Worm (Caenorhabditis elegans) whole organism, L1 larva: ENCODE data around the gene F55A4.13.

Experiments used
- C04F5.9 ChIP-seq: sonication (generic microtip); optimal IDR thresholded peaks from 2 replicates; lab custom pipeline; 2016; ENCODE audit warnings: missing genetic modification characterization, missing compliant biosample characterization
- C34B4.2 ChIP-seq: sonication (generic microtip); optimal IDR thresholded peaks from 2 replicates; lab custom pipeline; 2017; ENCODE audit warnings: mild to moderate bottlenecking, missing genetic modification characterization, missing compliant biosample characterization
- blmp-1 ChIP-seq: fragments of 150-350 bp; optimal IDR thresholded peaks from 2 replicates; lab custom pipeline; 2014; ENCODE audit warnings: missing biosample characterization, missing genetic modification characterization
- ceh-8 ChIP-seq: fragments of 200-800 bp; sonication (Bioruptor generic); optimal IDR thresholded peaks from 2 replicates; lab custom pipeline; 2018; ENCODE audit warnings: mild to moderate bottlenecking, missing genetic modification characterization, moderate library complexity, missing compliant biosample characterization
- ceh-82 ChIP-seq, 3 experiments: fragments of 150-350 bp in 1 of 3; sonication (generic microtip) in 2 of 3; optimal IDR thresholded peaks; 2 replicates each; lab custom pipeline; 2014 to 2017; ENCODE audit warnings: missing biosample characterization in 3 of 3, missing genetic modification characterization in 3 of 3
- ceh-88 ChIP-seq: fragments of 200-800 bp; sonication (Bioruptor generic); IDR thresholded peaks from 2 replicates; pipeline ENCODE4 v1.3.6; 2022; ENCODE audit warnings: missing genetic modification characterization, missing compliant biosample characterization
- ceh-90 ChIP-seq: sonication (generic microtip); optimal IDR thresholded peaks from 2 replicates; lab custom pipeline; 2016; ENCODE audit warnings: missing genetic modification characterization, missing compliant biosample characterization
- dpl-1 ChIP-seq, 3 experiments: fragments of 150-350 bp in 2 of 3; sonication (generic microtip) in 1 of 3; optimal IDR thresholded peaks; 2 replicates each; lab custom pipeline; 2014 to 2017; ENCODE audit warnings: missing biosample characterization in 3 of 3, missing genetic modification characterization in 3 of 3, missing genetic modification reagents in 3 of 3
- efl-1 ChIP-seq, 4 experiments: fragments of 150-350 bp; optimal IDR thresholded peaks in 3 of 4; peaks in 1 of 4; 1 replicate in 1 of 4; 2 replicates in 3 of 4; lab custom pipeline; 2014; ENCODE audit warnings: missing biosample characterization in 2 of 4, missing genetic modification characterization in 2 of 4, missing genetic modification reagents in 2 of 4
- efl-3 ChIP-seq: fragments of 200-800 bp; sonication (Bioruptor generic); optimal IDR thresholded peaks from 2 replicates; lab custom pipeline; 2018; ENCODE audit warnings: mild to moderate bottlenecking, missing genetic modification characterization, missing compliant biosample characterization
- egl-13 ChIP-seq: sonication (generic microtip); optimal IDR thresholded peaks from 2 replicates; lab custom pipeline; 2016; ENCODE audit warnings: missing genotype, missing genetic modification reagents, missing genetic modification characterization, missing compliant biosample characterization
- egl-27 ChIP-seq, 2 experiments: fragments of 150-350 bp in 1 of 2; sonication (generic microtip); optimal IDR thresholded peaks; 3 replicates each; lab custom pipeline; 2017 to 2018; ENCODE audit warnings: missing biosample characterization in 2 of 2, missing genetic modification characterization in 2 of 2, missing genetic modification reagents in 2 of 2
- elt-2 ChIP-seq: sonication (generic microtip); optimal IDR thresholded peaks from 2 replicates; lab custom pipeline; 2016; ENCODE audit warnings: missing genetic modification characterization, mild to moderate bottlenecking, inconsistent platforms, missing compliant biosample characterization, missing genetic modification reagents
- elt-3 ChIP-seq, 6 experiments: fragments of 150-350 bp in 1 of 6; sonication (generic microtip); optimal IDR thresholded peaks; 2 replicates each; lab custom pipeline; 2017 to 2018; ENCODE audit warnings: missing biosample characterization in 6 of 6, missing genetic modification characterization in 6 of 6, inconsistent platforms in 1 of 6
- grh-1 ChIP-seq: fragments of 200-800 bp; sonication (Bioruptor generic); IDR thresholded peaks from 2 replicates; pipeline ENCODE4 v1.3.6; 2022; ENCODE audit warnings: missing genetic modification reagents, missing genetic modification characterization, missing compliant biosample characterization
- hlh-4 ChIP-seq: sonication (generic microtip); optimal IDR thresholded peaks from 2 replicates; lab custom pipeline; 2016; ENCODE audit warnings: mild to moderate bottlenecking, missing genetic modification characterization, missing compliant biosample characterization
- irx-1 ChIP-seq: sonication (generic microtip); optimal IDR thresholded peaks from 2 replicates; lab custom pipeline; 2016; ENCODE audit warnings: missing genetic modification characterization, missing compliant biosample characterization
- jun-1 ChIP-seq: fragments of 150-350 bp; optimal IDR thresholded peaks from 2 replicates; lab custom pipeline; 2014; ENCODE audit warnings: missing biosample characterization, missing genetic modification reagents, missing genetic modification characterization
- lin-14 ChIP-seq: fragments of 200-800 bp; sonication (Bioruptor generic); optimal IDR thresholded peaks from 2 replicates; lab custom pipeline; 2018; ENCODE audit warnings: mild to moderate bottlenecking, missing genetic modification characterization, moderate library complexity, missing compliant biosample characterization
- lin-35 ChIP-seq, 2 experiments: fragments of 150-350 bp; optimal IDR thresholded peaks; 2 replicates each; lab custom pipeline; 2014; ENCODE audit warnings: missing biosample characterization in 2 of 2, missing genetic modification characterization in 2 of 2, missing genetic modification reagents in 2 of 2
- lsy-2 ChIP-seq, 2 experiments: fragments of 150-350 bp; optimal IDR thresholded peaks; 2 replicates each; lab custom pipeline; 2014; ENCODE audit warnings: missing biosample characterization in 2 of 2, missing genetic modification characterization in 2 of 2
- mab-9 ChIP-seq: fragments of 200-800 bp; sonication (Bioruptor generic); IDR thresholded peaks from 2 replicates; pipeline ENCODE4 v1.3.6; 2022; ENCODE audit warnings: missing genetic modification reagents, missing genetic modification characterization, missing compliant biosample characterization
- mdl-1 ChIP-seq, 2 experiments: fragments of 150-350 bp; optimal IDR thresholded peaks; 2 replicates each; lab custom pipeline; 2014 to 2017; ENCODE audit warnings: missing biosample characterization in 2 of 2, missing genetic modification characterization in 2 of 2, inconsistent platforms in 1 of 2
- nhr-12 ChIP-seq: sonication (generic microtip); optimal IDR thresholded peaks from 2 replicates; lab custom pipeline; 2017; ENCODE audit warnings: missing biosample characterization, missing genetic modification characterization
- nhr-19 ChIP-seq: fragments of 200-800 bp; sonication (Bioruptor generic); conservative IDR thresholded peaks from 2 replicates; pipeline ENCODE4 v1.3.6; 2022; ENCODE audit warnings: missing genetic modification characterization, missing compliant biosample characterization
- nhr-20 ChIP-seq: sonication (generic microtip); optimal IDR thresholded peaks from 2 replicates; lab custom pipeline; 2016; ENCODE audit warnings: mild to moderate bottlenecking, missing genetic modification characterization, missing compliant biosample characterization
- nhr-47 ChIP-seq: sonication (generic microtip); optimal IDR thresholded peaks from 2 replicates; lab custom pipeline; 2016; ENCODE audit warnings: mild to moderate bottlenecking, missing genetic modification characterization, moderate library complexity, missing compliant biosample characterization
- nhr-71 ChIP-seq: sonication (generic microtip); optimal IDR thresholded peaks from 2 replicates; lab custom pipeline; 2016; ENCODE audit warnings: mild to moderate bottlenecking, missing genetic modification characterization, moderate library complexity, missing compliant biosample characterization
- nhr-84 ChIP-seq: sonication (generic microtip); optimal IDR thresholded peaks from 2 replicates; lab custom pipeline; 2017; ENCODE audit warnings: missing biosample characterization, missing genetic modification characterization
- nhr-85 ChIP-seq: sonication (generic microtip); peaks from one replicate; lab custom pipeline; 2016; ENCODE audit warnings: missing genetic modification characterization, inconsistent platforms, missing compliant biosample characterization
- nhr-90 ChIP-seq: sonication (generic microtip); optimal IDR thresholded peaks from 2 replicates; lab custom pipeline; 2016; ENCODE audit warnings: mild to moderate bottlenecking, missing genetic modification characterization, missing compliant biosample characterization; ENCODE audit not compliant: poor library complexity
- pqm-1 ChIP-seq: sonication (generic microtip); optimal IDR thresholded peaks from 3 replicates; lab custom pipeline; 2017; ENCODE audit warnings: missing biosample characterization, missing genetic modification characterization
- rnt-1 ChIP-seq: sonication (generic microtip); optimal IDR thresholded peaks from 2 replicates; lab custom pipeline; 2016; ENCODE audit warnings: mild to moderate bottlenecking, missing genetic modification characterization, moderate library complexity, missing compliant biosample characterization
- skn-1 ChIP-seq: fragments of 150-350 bp; optimal IDR thresholded peaks from 2 replicates; lab custom pipeline; 2014; ENCODE audit warnings: missing biosample characterization, missing genetic modification characterization
- snu-23 ChIP-seq: sonication (generic microtip); optimal IDR thresholded peaks from 2 replicates; lab custom pipeline; 2016; ENCODE audit warnings: missing genetic modification characterization, missing compliant biosample characterization
- sox-4 ChIP-seq: sonication (generic microtip); optimal IDR thresholded peaks from 2 replicates; lab custom pipeline; 2016; ENCODE audit warnings: missing genetic modification characterization, missing compliant biosample characterization
- sptf-1 ChIP-seq: fragments of 150-350 bp; optimal IDR thresholded peaks from 2 replicates; lab custom pipeline; 2014; ENCODE audit warnings: missing biosample characterization, missing genetic modification characterization
- tbx-2 ChIP-seq: sonication (generic microtip); optimal IDR thresholded peaks from 2 replicates; lab custom pipeline; 2016; ENCODE audit warnings: missing genetic modification characterization, missing compliant biosample characterization
- unc-130 ChIP-seq: fragments of 150-350 bp; optimal IDR thresholded peaks from 2 replicates; lab custom pipeline; 2017; ENCODE audit warnings: missing biosample characterization, missing genetic modification characterization, inconsistent platforms
- unc-30 ChIP-seq: sonication (generic microtip); optimal IDR thresholded peaks from 2 replicates; lab custom pipeline; 2017; ENCODE audit warnings: missing biosample characterization, missing genetic modification characterization
- unc-62 ChIP-seq: fragments of 150-350 bp; optimal IDR thresholded peaks from 2 replicates; lab custom pipeline; 2014; ENCODE audit warnings: missing biosample characterization, missing genetic modification reagents, missing genetic modification characterization
- zag-1 ChIP-seq: fragments of 150-350 bp; optimal IDR thresholded peaks from 2 replicates; lab custom pipeline; 2014; ENCODE audit warnings: missing biosample characterization, missing genetic modification characterization

Gene F55A4.13

DNA sequence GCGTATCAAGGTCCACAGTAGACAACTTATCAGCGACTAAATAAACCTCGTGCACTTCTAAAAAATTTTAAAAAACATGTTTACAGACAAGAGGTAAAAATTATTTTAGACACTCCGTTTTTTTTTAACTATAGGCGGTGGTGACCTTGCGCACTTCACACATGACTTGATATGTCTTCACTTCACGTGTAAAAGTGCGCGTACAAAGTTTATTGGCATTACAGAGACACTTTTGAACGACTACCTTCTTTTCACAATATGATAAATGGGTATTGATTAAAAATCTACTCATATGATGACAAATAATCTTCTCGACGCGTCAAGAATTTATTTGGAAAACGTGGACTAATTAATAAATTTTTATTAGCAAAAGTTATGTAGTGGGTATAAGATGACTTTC is 9.4 kb upstream of the F55A4.13 start:
- no peak for TF ChIP-seq unc-62
- no peak for TF ChIP-seq mab-9 (GFP tag; lab: Robert Waterston, UW)
- no peak for TF ChIP-seq ceh-90 (tag; lab: Kevin White, UChicago)
- TF ChIP-seq nhr-90 (tag; lab: Kevin White, UChicago) = peak; percentile 26
- TF ChIP-seq sptf-1 (tag; lab: Kevin White, UChicago) = no peak
- peak; percentile 38 for TF ChIP-seq tbx-2 (tag; lab: Kevin White, UChicago)
- TF ChIP-seq ceh-88 (GFP tag; lab: Robert Waterston, UW) = no peak
- peak in 1 of 2 experiments; percentile 66 for TF ChIP-seq lin-35 (GFP tag; optimal IDR thresholded peaks at IDR 0.05; lab: Kevin White, UChicago)
- TF ChIP-seq rnt-1 (tag; lab: Kevin White, UChicago) = no peak
- no peak for TF ChIP-seq elt-2 (tag; lab: Kevin White, UChicago)
- no peak for TF ChIP-seq jun-1 (tag; lab: Kevin White, UChicago)
- no peak for TF ChIP-seq pqm-1
- no peak for TF ChIP-seq irx-1 (tag; lab: Kevin White, UChicago)
- no peak for TF ChIP-seq C34B4.2 (tag; lab: Kevin White, UChicago)
- no peak for TF ChIP-seq C04F5.9 (tag; lab: Kevin White, UChicago)
- TF ChIP-seq grh-1 (GFP tag; lab: Robert Waterston, UW) = peak; percentile 12; the same call in 1 of the 2 replicates
- peak; percentile 70 for TF ChIP-seq nhr-20 (tag; lab: Kevin White, UChicago)
- TF ChIP-seq nhr-19 (GFP tag; lab: Robert Waterston, UW) = peak; percentile 60
- TF ChIP-seq egl-27 (tag; optimal IDR thresholded peaks at IDR 0.05; lab: Kevin White, UChicago) = no peak
- TF ChIP-seq nhr-12 (tag; lab: Kevin White, UChicago) = no peak
- no peak for TF ChIP-seq nhr-84 (tag; lab: Kevin White, UChicago)
- TF ChIP-seq unc-130 = peak; percentile 53
- TF ChIP-seq ceh-82 (tag; optimal IDR thresholded peaks at IDR 0.05; lab: Kevin White, UChicago) = no peak
- no peak for TF ChIP-seq egl-13 (tag; lab: Kevin White, UChicago)
- TF ChIP-seq lsy-2 (tag; optimal IDR thresholded peaks at IDR 0.05; lab: Kevin White, UChicago) = no peak
- peak; percentile 74 for TF ChIP-seq nhr-71
- peak; percentile 32 for TF ChIP-seq nhr-47 (tag; lab: Kevin White, UChicago)
- no peak for TF ChIP-seq efl-1 (optimal IDR thresholded peaks at IDR 0.05; lab: Kevin White, UChicago)
- TF ChIP-seq efl-1 (GFP tag; optimal IDR thresholded peaks at IDR 0.05 in 1 of 2; lab: Kevin White, UChicago) = no peak
- no peak for TF ChIP-seq hlh-4
- no peak for TF ChIP-seq ceh-8 (GFP tag; lab: Kevin White, UChicago)
- peak in 1 of 2 experiments; percentile 62 for TF ChIP-seq mdl-1 (tag; optimal IDR thresholded peaks at IDR 0.05; lab: Kevin White, UChicago)
- TF ChIP-seq sox-4 (tag; lab: Kevin White, UChicago) = no peak
- no peak for TF ChIP-seq unc-30 (tag; lab: Kevin White, UChicago)
- TF ChIP-seq skn-1 = peak; percentile 83
- no peak for TF ChIP-seq efl-3 (GFP tag; lab: Kevin White, UChicago)
- TF ChIP-seq snu-23 (GFP tag; lab: Kevin White, UChicago) = peak; percentile 57
- TF ChIP-seq dpl-1 (GFP tag; optimal IDR thresholded peaks at IDR 0.05; lab: Kevin White, UChicago) = no peak
- TF ChIP-seq lin-14 (GFP tag; lab: Kevin White, UChicago) = peak; percentile 71
- TF ChIP-seq blmp-1 (tag; lab: Kevin White, UChicago) = peak; percentile 40
- peak; percentile 87 for TF ChIP-seq nhr-85 (tag; lab: Kevin White, UChicago)
- peak in 2 of 6 experiments; percentile 45 to 71 for TF ChIP-seq elt-3 (tag; optimal IDR thresholded peaks at IDR 0.05; lab: Kevin White, UChicago)
- TF ChIP-seq zag-1 (tag; lab: Kevin White, UChicago) = no peak

- TF ChIP-seq grh-1 (GFP tag; lab: Robert Waterston, UW) = no peak
Measured at ce11 chrX:1025010-1025409, 7.7 kb upstream of the F55A4.13 start, which contains the start of gene F55A4.3. F55A4.3 (minus strand) TSS chrX:1025110.
